Fruit fly (Drosophila melanogaster): ENCODE data around the gene CG31792.

dm6 chr2L:19022221-19022516 is 24.9 kb downstream of the CG31792 start, which contains the start of gene CG15172:
- TF ChIP-seq CG8478 (optimal IDR thresholded peaks at IDR 0.05) (no peak), CTCF (optimal IDR thresholded peaks at IDR 0.05) (no peak)
